Worm (Caenorhabditis elegans) whole organism, L1 larva: ENCODE measurements around the gene F21H7.2.

Experiments used
- C16A3.4 ChIP-seq: fragments of 150-350 bp; optimal IDR thresholded peaks from 2 replicates; lab custom pipeline; 2014; ENCODE audit warnings: missing biosample characterization, missing genetic modification characterization
- Y116A8C.19 ChIP-seq: sonication (generic microtip); optimal IDR thresholded peaks from 2 replicates; lab custom pipeline; 2016; ENCODE audit warnings: missing compliant biosample characterization, missing genetic modification characterization, borderline replicate concordance
- aha-1 ChIP-seq: fragments of 150-350 bp; optimal IDR thresholded peaks from 2 replicates; lab custom pipeline; 2014; ENCODE audit warnings: missing biosample characterization, missing genetic modification characterization
- ceh-63 ChIP-seq: fragments of 200-800 bp; sonication (Bioruptor generic); optimal IDR thresholded peaks from 2 replicates; lab custom pipeline; 2018; ENCODE audit warnings: mild to moderate bottlenecking, missing genetic modification characterization, missing compliant biosample characterization
- ceh-8 ChIP-seq: fragments of 200-800 bp; sonication (Bioruptor generic); optimal IDR thresholded peaks from 2 replicates; lab custom pipeline; 2018; ENCODE audit warnings: mild to moderate bottlenecking, missing genetic modification characterization, moderate library complexity, missing compliant biosample characterization
- ceh-82 ChIP-seq, 3 experiments: fragments of 150-350 bp in 1 of 3; sonication (generic microtip) in 2 of 3; optimal IDR thresholded peaks; 2 replicates each; lab custom pipeline; 2014 to 2017; ENCODE audit warnings: missing biosample characterization in 3 of 3, missing genetic modification characterization in 3 of 3
- ceh-88 ChIP-seq: fragments of 200-800 bp; sonication (Bioruptor generic); IDR thresholded peaks from 2 replicates; pipeline ENCODE4 v1.3.6; 2022; ENCODE audit warnings: missing genetic modification characterization, missing compliant biosample characterization
- ces-1 ChIP-seq: fragments of 150-350 bp; optimal IDR thresholded peaks from 2 replicates; lab custom pipeline; 2014; ENCODE audit warnings: missing biosample characterization, missing genetic modification reagents, missing genetic modification characterization
- dpl-1 ChIP-seq, 3 experiments: fragments of 150-350 bp in 2 of 3; sonication (generic microtip) in 1 of 3; optimal IDR thresholded peaks; 2 replicates each; lab custom pipeline; 2014 to 2017; ENCODE audit warnings: missing biosample characterization in 3 of 3, missing genetic modification characterization in 3 of 3, missing genetic modification reagents in 3 of 3
- efl-1 ChIP-seq, 4 experiments: fragments of 150-350 bp; optimal IDR thresholded peaks in 3 of 4; peaks in 1 of 4; 1 replicate in 1 of 4; 2 replicates in 3 of 4; lab custom pipeline; 2014; ENCODE audit warnings: missing biosample characterization in 2 of 4, missing genetic modification characterization in 2 of 4, missing genetic modification reagents in 2 of 4
- fkh-4 ChIP-seq: sonication (generic microtip); optimal IDR thresholded peaks from 2 replicates; lab custom pipeline; 2016; ENCODE audit warnings: missing compliant biosample characterization, missing genetic modification characterization, borderline replicate concordance
- fos-1 ChIP-seq: fragments of 150-350 bp; optimal IDR thresholded peaks from 2 replicates; lab custom pipeline; 2014; ENCODE audit warnings: missing biosample characterization, missing genetic modification characterization
- hlh-17 ChIP-seq: fragments of 200-800 bp; sonication (Bioruptor generic); optimal IDR thresholded peaks from 2 replicates; lab custom pipeline; 2018; ENCODE audit warnings: missing genetic modification characterization, mild to moderate bottlenecking, missing compliant biosample characterization, moderate library complexity, borderline replicate concordance
- hpl-2 ChIP-seq: fragments of 150-350 bp; optimal IDR thresholded peaks from 2 replicates; lab custom pipeline; 2014; ENCODE audit warnings: missing biosample characterization, missing genetic modification reagents, missing genetic modification characterization
- isw-1 ChIP-seq: fragments of 200-800 bp; sonication (Bioruptor generic); IDR thresholded peaks from 2 replicates; pipeline ENCODE4 v1.3.6; 2022; ENCODE audit warnings: missing genetic modification characterization, missing compliant biosample characterization
- lin-13 ChIP-seq: fragments of 150-350 bp; optimal IDR thresholded peaks from 2 replicates; lab custom pipeline; 2014; ENCODE audit warnings: missing biosample characterization, missing genetic modification reagents, missing genetic modification characterization
- lin-35 ChIP-seq, 2 experiments: fragments of 150-350 bp; optimal IDR thresholded peaks; 2 replicates each; lab custom pipeline; 2014; ENCODE audit warnings: missing biosample characterization in 2 of 2, missing genetic modification characterization in 2 of 2, missing genetic modification reagents in 2 of 2
- lin-39 ChIP-seq: fragments of 150-350 bp; optimal IDR thresholded peaks from 2 replicates; lab custom pipeline; 2014; ENCODE audit warnings: missing biosample characterization, missing genetic modification reagents, missing genetic modification characterization
- lir-3 ChIP-seq: sonication (generic microtip); optimal IDR thresholded peaks from 2 replicates; lab custom pipeline; 2016; ENCODE audit warnings: mild to moderate bottlenecking, missing genetic modification characterization, moderate library complexity, missing compliant biosample characterization; ENCODE audit not compliant: poor library complexity
- lsy-2 ChIP-seq, 2 experiments: fragments of 150-350 bp; optimal IDR thresholded peaks; 2 replicates each; lab custom pipeline; 2014; ENCODE audit warnings: missing biosample characterization in 2 of 2, missing genetic modification characterization in 2 of 2
- mef-2 ChIP-seq: fragments of 150-350 bp; optimal IDR thresholded peaks from 2 replicates; lab custom pipeline; 2014; ENCODE audit warnings: missing biosample characterization, missing genetic modification characterization
- nhr-20 ChIP-seq: sonication (generic microtip); optimal IDR thresholded peaks from 2 replicates; lab custom pipeline; 2016; ENCODE audit warnings: mild to moderate bottlenecking, missing genetic modification characterization, missing compliant biosample characterization
- nhr-77 ChIP-seq: fragments of 150-350 bp; optimal IDR thresholded peaks from 2 replicates; lab custom pipeline; 2014; ENCODE audit warnings: missing biosample characterization, missing genetic modification characterization
- pag-3 ChIP-seq: sonication (generic microtip); optimal IDR thresholded peaks from 2 replicates; lab custom pipeline; 2017; ENCODE audit warnings: missing genetic modification characterization, mild to moderate bottlenecking, missing compliant biosample characterization, antibody characterized with exemption, borderline replicate concordance; ENCODE audit not compliant: insufficient read depth
- pax-3 ChIP-seq: fragments of 200-800 bp; sonication (Bioruptor generic); optimal IDR thresholded peaks from 2 replicates; lab custom pipeline; 2018; ENCODE audit warnings: mild to moderate bottlenecking, missing genetic modification characterization, moderate library complexity, missing compliant biosample characterization
- skn-1 ChIP-seq: fragments of 150-350 bp; optimal IDR thresholded peaks from 2 replicates; lab custom pipeline; 2014; ENCODE audit warnings: missing biosample characterization, missing genetic modification characterization
- snu-23 ChIP-seq: sonication (generic microtip); optimal IDR thresholded peaks from 2 replicates; lab custom pipeline; 2016; ENCODE audit warnings: missing genetic modification characterization, missing compliant biosample characterization
- sox-4 ChIP-seq: sonication (generic microtip); optimal IDR thresholded peaks from 2 replicates; lab custom pipeline; 2016; ENCODE audit warnings: missing genetic modification characterization, missing compliant biosample characterization
- swsn-7 ChIP-seq: sonication (generic microtip); optimal IDR thresholded peaks from 2 replicates; lab custom pipeline; 2016; ENCODE audit warnings: missing genetic modification characterization, missing compliant biosample characterization
- tbx-2 ChIP-seq: sonication (generic microtip); optimal IDR thresholded peaks from 2 replicates; lab custom pipeline; 2016; ENCODE audit warnings: missing genetic modification characterization, missing compliant biosample characterization
- tlp-1 ChIP-seq: fragments of 150-350 bp; optimal IDR thresholded peaks from 2 replicates; lab custom pipeline; 2014; ENCODE audit warnings: missing biosample characterization, missing genetic modification characterization
- unc-30 ChIP-seq: sonication (generic microtip); optimal IDR thresholded peaks from 2 replicates; lab custom pipeline; 2017; ENCODE audit warnings: missing biosample characterization, missing genetic modification characterization
- unc-86 ChIP-seq: sonication (generic microtip); optimal IDR thresholded peaks from 2 replicates; lab custom pipeline; 2016; ENCODE audit warnings: missing genetic modification characterization, missing compliant biosample characterization
- xbp-1 ChIP-seq: sonication (generic microtip); optimal IDR thresholded peaks from 2 replicates; lab custom pipeline; 2016; ENCODE audit warnings: missing genetic modification characterization, missing compliant biosample characterization
- zip-4 ChIP-seq: fragments of 200-800 bp; sonication (Bioruptor generic); optimal IDR thresholded peaks from 2 replicates; lab custom pipeline; 2018; ENCODE audit warnings: mild to moderate bottlenecking, missing genetic modification characterization, moderate library complexity, missing compliant biosample characterization
- ztf-11 ChIP-seq, 2 experiments: sonication (generic microtip); optimal IDR thresholded peaks; 2 replicates each; lab custom pipeline; 2016 to 2017; ENCODE audit warnings: missing genetic modification characterization in 2 of 2, missing biosample characterization in 1 of 2, missing compliant biosample characterization in 1 of 2
- ztf-4 ChIP-seq: fragments of 150-350 bp; optimal IDR thresholded peaks from 2 replicates; lab custom pipeline; 2014; ENCODE audit warnings: missing biosample characterization, missing genetic modification characterization

F21H7.2 gene

ce11 chrV:16256395-16256794 lies 26.6 kb upstream of the F21H7.2 start, which contains the start of gene bgnt-1.3:
TSS of gene bgnt-1.3 (minus strand) at chrV:16256495.
- TF ChIP-seq nhr-20 (tag; lab: Kevin White, UChicago), result no peak
- no peak for TF ChIP-seq mef-2 (tag; lab: Kevin White, UChicago)
- no peak for TF ChIP-seq isw-1 (GFP tag; lab: Robert Waterston, UW)
- TF ChIP-seq, all 84 proteins: peak for 0

DNA sequence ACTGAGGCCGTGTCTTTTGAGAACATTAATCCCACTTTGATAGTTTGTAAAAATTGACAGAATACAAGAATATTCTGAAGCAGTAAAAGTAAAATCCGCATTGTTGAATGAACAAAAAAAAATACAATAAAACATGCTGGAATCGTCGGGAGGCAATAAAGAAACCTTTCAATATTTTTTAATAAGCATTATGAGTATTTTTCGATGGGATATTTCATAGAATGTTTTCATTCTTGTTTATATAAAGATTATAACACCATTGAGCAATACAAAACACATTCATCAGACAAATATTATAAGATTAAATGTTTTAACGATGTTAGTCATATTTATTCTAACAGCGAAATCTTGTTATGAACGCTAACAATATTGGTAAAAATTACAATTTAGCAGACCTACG lies 23.9 kb upstream of the F21H7.2 start, which contains the start of gene gcy-20:
TSS of gene gcy-20 (minus strand) at position 101 of the 400 bp plus-strand sequence.
- TF ChIP-seq ztf-4 (tag; lab: Kevin White, UChicago) (no peak), xbp-1 (tag; lab: Kevin White, UChicago) (no peak), skn-1 (no peak), aha-1 (tag; lab: Kevin White, UChicago) (no peak), hpl-2 (GFP tag; lab: Kevin White, UChicago) (no peak), lsy-2 (tag; optimal IDR thresholded peaks at IDR 0.05; lab: Kevin White, UChicago) (no peak)

DNA sequence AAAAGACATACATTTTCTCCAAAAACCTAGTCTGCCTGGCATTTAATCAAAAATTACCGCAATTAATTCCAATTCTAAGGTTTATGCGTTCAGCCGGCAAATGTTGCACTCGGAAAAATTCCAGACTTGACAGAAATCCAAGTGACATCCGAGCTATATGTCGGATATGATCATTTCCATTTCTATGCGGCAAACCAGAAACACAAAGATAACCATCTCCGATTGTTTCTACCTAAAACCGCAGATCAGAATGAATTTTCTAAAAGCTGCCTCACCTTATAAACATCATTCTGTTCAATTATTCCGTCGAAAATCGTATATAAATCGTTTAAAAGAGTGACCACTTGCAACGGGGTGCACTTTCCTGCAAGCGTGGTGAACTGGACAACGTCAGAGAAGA lies 19.3 kb upstream of the F21H7.2 start:
- TF ChIP-seq fkh-4 (tag; lab: Kevin White, UChicago) (no peak), unc-30 (no peak), sox-4 (tag; lab: Kevin White, UChicago) (no peak), hlh-17 (GFP tag; lab: Kevin White, UChicago) (no peak), unc-86 (tag; lab: Kevin White, UChicago) (no peak), ceh-88 (GFP tag; lab: Robert Waterston, UW) (no peak), tlp-1 (tag; lab: Kevin White, UChicago) (no peak), ceh-63 (no peak), nhr-20 (tag; lab: Kevin White, UChicago) (no peak), snu-23 (GFP tag; lab: Kevin White, UChicago) (no peak), C16A3.4 (tag; lab: Kevin White, UChicago) (no peak), efl-1 (optimal IDR thresholded peaks at IDR 0.05; lab: Kevin White, UChicago) (no peak), efl-1 (GFP tag; optimal IDR thresholded peaks at IDR 0.05 in 1 of 2; lab: Kevin White, UChicago) (no peak), lin-39 (tag; lab: Kevin White, UChicago) (no peak), ceh-82 (tag; optimal IDR thresholded peaks at IDR 0.05; lab: Kevin White, UChicago) (no peak), zip-4 (GFP tag; lab: Kevin White, UChicago) (no peak), ceh-8 (GFP tag; lab: Kevin White, UChicago) (no peak), swsn-7 (tag; lab: Kevin White, UChicago) (no peak), pag-3 (tag; lab: Kevin White, UChicago) (no peak)

ce11 chrV:16246579-16246978 lies 16.8 kb upstream of the F21H7.2 start, which contains the start of gene srh-95:
TSS of gene srh-95 (plus strand) at chrV:16246879.
- TF ChIP-seq aha-1 (tag; lab: Kevin White, UChicago), result no peak
- no peak for TF ChIP-seq unc-30
- no peak for TF ChIP-seq ztf-11 (tag; optimal IDR thresholded peaks at IDR 0.05; lab: Kevin White, UChicago)
- TF ChIP-seq lin-13 (GFP tag; lab: Kevin White, UChicago), result no peak
- no peak for TF ChIP-seq swsn-7 (tag; lab: Kevin White, UChicago)
- no peak for TF ChIP-seq Y116A8C.19 (tag; lab: Kevin White, UChicago)
- no peak for TF ChIP-seq fos-1 (tag; lab: Kevin White, UChicago)
- no peak for TF ChIP-seq lir-3 (tag; lab: Kevin White, UChicago)
- no peak for TF ChIP-seq lin-35 (GFP tag; optimal IDR thresholded peaks at IDR 0.05; lab: Kevin White, UChicago)
- no peak for TF ChIP-seq pax-3
- no peak for TF ChIP-seq zip-4 (GFP tag; lab: Kevin White, UChicago)
- TF ChIP-seq skn-1, result no peak
- no peak for TF ChIP-seq pag-3 (tag; lab: Kevin White, UChicago)
- TF ChIP-seq xbp-1 (tag; lab: Kevin White, UChicago), result no peak
- no peak for TF ChIP-seq tbx-2 (tag; lab: Kevin White, UChicago)
- no peak for TF ChIP-seq ces-1 (GFP tag; lab: Kevin White, UChicago)
- TF ChIP-seq nhr-77 (tag; lab: Kevin White, UChicago), result no peak
- no peak for TF ChIP-seq sox-4 (tag; lab: Kevin White, UChicago)
- TF ChIP-seq dpl-1 (GFP tag; optimal IDR thresholded peaks at IDR 0.05; lab: Kevin White, UChicago), result no peak
